Fruit fly (Drosophila melanogaster) whole organism, embryonic: ENCODE results near the gene mio.

Experiments
- CG6254 ChIP-seq: fragments of 200-800 bp; sonication (Bioruptor generic); optimal IDR thresholded peaks from 3 replicates; lab custom pipeline; 2017; ENCODE audit warnings: mild to moderate bottlenecking, missing biosample characterization, missing genetic modification reagents, missing genetic modification characterization
- CG7357 ChIP-seq: fragments of 200-800 bp; sonication (Bioruptor generic); IDR thresholded peaks from 3 replicates; pipeline ENCODE4 v1.3.6; 2022; ENCODE audit warnings: missing biosample characterization, missing genetic modification characterization
- HLHmδ ChIP-seq: fragments of 200-800 bp; sonication (Bioruptor generic); optimal IDR thresholded peaks from 2 replicates; lab custom pipeline; 2018; ENCODE audit warnings: missing biosample characterization, mild to moderate bottlenecking, missing genetic modification characterization, moderate library complexity
- Mes4 ChIP-seq: fragments of 200-800 bp; sonication (Bioruptor generic); optimal IDR thresholded peaks from 2 replicates; lab custom pipeline; 2016; ENCODE audit warnings: missing biosample characterization, missing genetic modification characterization

DNA sequence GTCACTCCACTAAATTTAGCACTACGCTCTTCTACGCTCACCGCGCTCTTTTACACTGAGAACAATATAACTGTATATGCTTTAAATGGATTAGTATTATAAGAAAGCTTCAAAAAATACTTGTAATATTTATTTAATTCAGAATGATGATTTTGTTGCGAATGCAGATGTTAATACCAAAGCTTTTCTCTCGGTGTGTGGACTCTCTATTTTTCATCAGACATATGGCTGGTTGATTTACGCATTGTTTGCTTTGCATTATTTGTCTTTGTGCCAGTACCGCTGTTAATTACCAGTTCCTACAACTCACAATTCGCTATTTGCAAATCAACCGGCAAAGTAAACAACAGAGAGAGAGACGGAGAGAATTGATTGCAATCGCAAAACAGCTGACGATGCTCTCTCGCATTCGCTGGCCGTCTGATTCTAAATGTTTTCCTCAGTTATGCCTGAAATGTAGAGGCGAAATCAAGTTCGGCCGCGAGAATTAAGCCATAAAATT lies 4.6 kb downstream of the mio start:
- TF ChIP-seq HLHmδ (GFP tag; lab: Kevin White, UChicago) (no peak), Mes4 (GFP tag; lab: Kevin White, UChicago) (peak; percentile 88), CG7357 (GFP tag; lab: Robert Waterston, UW) (peak; percentile 87), CG6254 (peak; percentile 80)
